Fruit fly (Drosophila melanogaster): ENCODE data around the gene mkg-p.

Gene mkg-p

dm6 chr3L:8358138-8358537, 46.9 kb downstream of the mkg-p start (continued):
- TF ChIP-seq CG16779 (tag; optimal IDR thresholded peaks at IDR 0.05) (peak; percentile 39), CG6163 (GFP tag; IDR thresholded peaks at IDR 0.05) (0 out of 3 replicates have a peak, but pooled peaks have one; percentile 37), CG4318 (GFP tag; optimal IDR thresholded peaks at IDR 0.05) (no peak), CG7368 (GFP tag; optimal IDR thresholded peaks at IDR 0.05) (peak; percentile 24), fd59A (GFP tag; optimal IDR thresholded peaks at IDR 0.05) (peak; percentile 32), CG32006 (GFP tag; optimal IDR thresholded peaks at IDR 0.05) (no peak)

- TF ChIP-seq ss (GFP tag; optimal IDR thresholded peaks at IDR 0.05) (no peak), Lpt (GFP tag; optimal IDR thresholded peaks at IDR 0.05) (no peak), Ets96B (tag; optimal IDR thresholded peaks at IDR 0.05) (no peak), CG6792 (GFP tag; optimal IDR thresholded peaks at IDR 0.05) (no peak), CG11294 (GFP tag; IDR thresholded peaks at IDR 0.05) (no peak), Sox15 (GFP tag; optimal IDR thresholded peaks at IDR 0.05) (no peak), salr (GFP tag; optimal IDR thresholded peaks at IDR 0.05) (no peak)
These were observed 48.9 kb downstream of the mkg-p start, which contains the start of gene Culd for dm6 chr3L:8356196-8356595. Gene Culd (minus strand): TSS chr3L:8356296.
